Worm (Caenorhabditis elegans): ENCODE data around the gene K04C1.3.

DNA sequence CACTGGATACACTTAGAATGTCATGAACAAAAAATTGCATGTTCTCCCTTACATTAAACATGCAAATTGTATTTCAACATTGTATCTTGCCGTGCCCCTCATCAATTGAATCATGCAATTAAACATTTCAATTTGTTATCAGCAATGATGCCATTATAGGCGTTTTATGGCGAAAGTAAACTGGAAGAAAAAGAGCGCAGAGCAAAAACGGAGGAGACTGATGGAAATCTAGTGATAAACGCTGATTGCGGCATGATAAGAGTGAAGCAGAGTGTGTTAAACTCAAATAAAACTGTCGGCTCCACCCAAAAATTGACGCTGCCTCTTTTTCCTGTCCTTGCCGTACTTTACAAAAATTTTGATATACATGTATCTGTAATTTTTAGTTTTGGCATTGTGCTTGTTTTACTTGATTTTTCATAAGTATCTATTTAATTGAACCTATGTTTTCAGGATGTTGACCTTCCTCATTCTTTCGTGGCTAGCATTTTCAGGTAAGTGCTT lies 28.6 kb downstream of the K04C1.3 start, which contains the start of gene K06G5.1:
- TF ChIP-seq W03F9.2 (tag; optimal IDR thresholded peaks at IDR 0.05) (no peak), him-1 (tag; optimal IDR thresholded peaks at IDR 0.05) (no peak)

All from whole organism, L4/young adult.